Fruit fly (Drosophila melanogaster) whole organism, embryonic: ENCODE measurements around the gene PRL-1.
A peak's percentile ranks its signal among the peaks of the same experiment; 100 is the strongest.

Experiments
- Atf-2 ChIP-seq: fragments of 200-800 bp; sonication (Bioruptor generic); optimal IDR thresholded peaks from 2 replicates; lab custom pipeline; 2016; ENCODE audit warnings: missing biosample characterization, missing genetic modification characterization
- Atf6 ChIP-seq: fragments of 200-800 bp; sonication (Bioruptor generic); IDR thresholded peaks from 2 replicates; pipeline ENCODE4 v1.3.6; 2022; ENCODE audit warnings: missing biosample characterization, missing genetic modification characterization
- Bdp1 ChIP-seq: fragments of 200-800 bp; sonication (Bioruptor generic); optimal IDR thresholded peaks from 3 replicates; lab custom pipeline; 2016; ENCODE audit warnings: missing biosample characterization, missing genetic modification characterization
- CG10462 ChIP-seq: fragments of 200-800 bp; sonication (Bioruptor generic); optimal IDR thresholded peaks from 2 replicates; lab custom pipeline; 2016; ENCODE audit warnings: missing biosample characterization, missing genetic modification characterization
- CG10959 ChIP-seq: fragments of 200-800 bp; sonication (Bioruptor generic); IDR thresholded peaks from 2 replicates; pipeline ENCODE4 v1.3.6; 2022; ENCODE audit warnings: missing biosample characterization, missing genetic modification characterization
- CG11398 ChIP-seq: fragments of 200-800 bp; sonication (Bioruptor generic); optimal IDR thresholded peaks from 2 replicates; lab custom pipeline; 2016; ENCODE audit warnings: missing biosample characterization, missing genetic modification characterization
- CG11504 ChIP-seq: fragments of 200-800 bp; sonication (Bioruptor generic); optimal IDR thresholded peaks from 3 replicates; lab custom pipeline; 2019; ENCODE audit warnings: missing biosample characterization, mild to moderate bottlenecking, missing genetic modification characterization, moderate library complexity
- CG12942 ChIP-seq: fragments of 200-800 bp; sonication (Bioruptor generic); optimal IDR thresholded peaks from 3 replicates; lab custom pipeline; 2016; ENCODE audit warnings: missing biosample characterization, missing genetic modification characterization
- CG14441 ChIP-seq: fragments of 200-800 bp; sonication (Bioruptor generic); IDR thresholded peaks from 2 replicates; pipeline ENCODE4 v1.3.6; 2022; ENCODE audit warnings: missing biosample characterization, missing genetic modification characterization
- CG14965 ChIP-seq: fragments of 200-800 bp; sonication (Bioruptor generic); optimal IDR thresholded peaks from 2 replicates; lab custom pipeline; 2016; ENCODE audit warnings: missing biosample characterization, missing genetic modification characterization, borderline replicate concordance
- CG15514 ChIP-seq: fragments of 200-800 bp; sonication (Bioruptor generic); optimal IDR thresholded peaks from 3 replicates; lab custom pipeline; 2017; ENCODE audit warnings: missing biosample characterization, missing genetic modification characterization, mild to moderate bottlenecking, moderate library complexity, missing genetic modification reagents
- CG1603 ChIP-seq: fragments of 200-800 bp; sonication (Bioruptor generic); optimal IDR thresholded peaks from 2 replicates; lab custom pipeline; 2019; ENCODE audit warnings: missing biosample characterization, mild to moderate bottlenecking, missing genetic modification characterization, moderate library complexity
- CG16863 ChIP-seq: fragments of 200-800 bp; sonication (Bioruptor generic); optimal IDR thresholded peaks from 3 replicates; lab custom pipeline; 2016; ENCODE audit warnings: missing biosample characterization, missing genetic modification characterization
- CG17612 ChIP-seq: fragments of 200-800 bp; sonication (Bioruptor generic); IDR thresholded peaks from 2 replicates; pipeline ENCODE4 v1.3.6; 2022; ENCODE audit warnings: missing biosample characterization, missing genetic modification characterization
- CG17829 ChIP-seq: fragments of 200-800 bp; optimal IDR thresholded peaks from 2 replicates; lab custom pipeline; 2019; ENCODE audit warnings: missing biosample characterization, mild to moderate bottlenecking, missing genetic modification characterization, moderate library complexity
- CG18619 ChIP-seq: fragments of 200-800 bp; sonication (Bioruptor generic); optimal IDR thresholded peaks from 3 replicates; lab custom pipeline; 2017; ENCODE audit warnings: missing biosample characterization, mild to moderate bottlenecking, missing genetic modification characterization
- CG2678 ChIP-seq: fragments of 200-800 bp; sonication (Bioruptor generic); optimal IDR thresholded peaks from 3 replicates; lab custom pipeline; 2019; ENCODE audit warnings: missing biosample characterization, mild to moderate bottlenecking, missing genetic modification characterization, moderate library complexity
- CG31224 ChIP-seq: fragments of 200-800 bp; sonication (Bioruptor generic); IDR thresholded peaks from 2 replicates; pipeline ENCODE4 v1.3.6; 2022; ENCODE audit warnings: missing biosample characterization, missing genetic modification characterization
- CG31365 ChIP-seq: fragments of 200-800 bp; sonication (Bioruptor generic); optimal IDR thresholded peaks from 2 replicates; lab custom pipeline; 2018; ENCODE audit warnings: missing biosample characterization, mild to moderate bottlenecking, missing genetic modification characterization
- CG34376 ChIP-seq: fragments of 200-800 bp; sonication (Bioruptor generic); optimal IDR thresholded peaks from 2 replicates; lab custom pipeline; 2018; ENCODE audit warnings: missing biosample characterization, mild to moderate bottlenecking, missing genetic modification characterization
- CG4617 ChIP-seq: fragments of 200-800 bp; sonication (Bioruptor generic); optimal IDR thresholded peaks from 3 replicates; lab custom pipeline; 2016; ENCODE audit warnings: missing biosample characterization, missing genetic modification characterization, borderline replicate concordance
- CG4730 ChIP-seq: fragments of 200-800 bp; sonication (Bioruptor generic); IDR thresholded peaks from 2 replicates; pipeline ENCODE4 v1.3.6; 2022; ENCODE audit warnings: missing biosample characterization, missing genetic modification characterization
- CG5180 ChIP-seq: fragments of 200-800 bp; sonication (Bioruptor generic); optimal IDR thresholded peaks from 3 replicates; lab custom pipeline; 2017; ENCODE audit warnings: missing biosample characterization, missing genetic modification characterization, mild to moderate bottlenecking, moderate library complexity, missing genetic modification reagents
- Dfd ChIP-seq, 2 experiments: fragments of >200 bp; optimal IDR thresholded peaks; 2 replicates each; lab custom pipeline; 2017; ENCODE audit warnings: missing biosample characterization in 2 of 2, missing genetic modification characterization in 2 of 2
- Dip2 ChIP-seq: fragments of 200-800 bp; sonication (Bioruptor generic); IDR thresholded peaks from 2 replicates; pipeline ENCODE4 v1.3.6; 2022; ENCODE audit warnings: missing biosample characterization, missing genetic modification characterization
- Hmx ChIP-seq: fragments of 200-800 bp; sonication (Bioruptor generic); optimal IDR thresholded peaks from 2 replicates; lab custom pipeline; 2016; ENCODE audit warnings: missing biosample characterization, missing genetic modification characterization
- Lhr ChIP-seq: fragments of 200-800 bp; sonication (Bioruptor generic); optimal IDR thresholded peaks from 3 replicates; lab custom pipeline; 2017; ENCODE audit warnings: mild to moderate bottlenecking, missing biosample characterization, missing genetic modification reagents, missing genetic modification characterization
- Lpt ChIP-seq: fragments of >200 bp; optimal IDR thresholded peaks from 2 replicates; lab custom pipeline; 2018; ENCODE audit warnings: missing biosample characterization, missing genetic modification characterization
- MTF-1 ChIP-seq: fragments of 200-800 bp; sonication (Bioruptor generic); optimal IDR thresholded peaks from 2 replicates; lab custom pipeline; 2018; ENCODE audit warnings: missing biosample characterization, mild to moderate bottlenecking, missing genetic modification characterization, borderline replicate concordance
- Mrtf ChIP-seq: fragments of 200-800 bp; sonication (Bioruptor generic); IDR thresholded peaks from 3 replicates; pipeline ENCODE4 v1.3.6; 2022; ENCODE audit warnings: missing biosample characterization, missing genetic modification characterization
- Neu2 ChIP-seq: fragments of 200-800 bp; sonication (Bioruptor generic); optimal IDR thresholded peaks from 3 replicates; lab custom pipeline; 2016; ENCODE audit warnings: missing biosample characterization, missing genetic modification characterization, borderline replicate concordance
- Scr ChIP-seq: fragments of 200-800 bp; sonication (Bioruptor generic); IDR thresholded peaks from 2 replicates; pipeline ENCODE4 v1.3.6; 2022; ENCODE audit warnings: missing biosample characterization, missing genetic modification characterization; ENCODE audit not compliant: partially characterized antibody
- al ChIP-seq: fragments of 200-800 bp; sonication (Bioruptor generic); IDR thresholded peaks from 2 replicates; pipeline ENCODE4 v1.3.6; 2022; ENCODE audit warnings: missing biosample characterization, missing genetic modification characterization
- amos ChIP-seq: fragments of 200-800 bp; sonication (Bioruptor generic); IDR thresholded peaks from 2 replicates; pipeline ENCODE4 v1.3.6; 2022; ENCODE audit warnings: missing biosample characterization, missing genetic modification characterization; ENCODE audit not compliant: partially characterized antibody
- bab2 ChIP-seq: fragments of 200-800 bp; sonication (Bioruptor generic); optimal IDR thresholded peaks from 2 replicates; lab custom pipeline; 2016; ENCODE audit warnings: missing biosample characterization, missing genetic modification characterization
- bigmax ChIP-seq: fragments of 200-800 bp; sonication (Bioruptor generic); optimal IDR thresholded peaks from 2 replicates; lab custom pipeline; 2018; ENCODE audit warnings: missing biosample characterization, mild to moderate bottlenecking, missing genetic modification characterization
- crp ChIP-seq, 2 experiments: fragments of 200-800 bp; sonication (Bioruptor generic); optimal IDR thresholded peaks; 2 replicates in 1 of 2; 3 replicates in 1 of 2; lab custom pipeline; 2017; ENCODE audit warnings: missing biosample characterization in 2 of 2, missing genetic modification characterization in 2 of 2, mild to moderate bottlenecking in 1 of 2, moderate library complexity in 1 of 2
- dm ChIP-seq: fragments of 200-800 bp; sonication (Bioruptor generic); optimal IDR thresholded peaks from 3 replicates; lab custom pipeline; 2016; ENCODE audit warnings: missing biosample characterization, missing genetic modification characterization
- dpn ChIP-seq, 2 experiments: fragments of 200-800 bp; sonication (Bioruptor generic); optimal IDR thresholded peaks; 3 replicates each; lab custom pipeline; 2016; ENCODE audit warnings: missing biosample characterization in 2 of 2, missing genetic modification characterization in 2 of 2
- gsb-n ChIP-seq: fragments of 200-800 bp; sonication (Bioruptor generic); optimal IDR thresholded peaks from 3 replicates; lab custom pipeline; 2018; ENCODE audit warnings: missing biosample characterization, mild to moderate bottlenecking, missing genetic modification characterization
- hkb ChIP-seq, 2 experiments: fragments of 200-800 bp in 1 of 2; fragments of >200 bp in 1 of 2; sonication (Bioruptor generic) in 1 of 2; IDR thresholded peaks in 1 of 2; optimal IDR thresholded peaks in 1 of 2; 2 replicates each; pipeline versions ENCODE4 v1.3.6 to Lab custom; 2017 to 2022; ENCODE audit warnings: missing biosample characterization in 1 of 2, missing genetic modification characterization in 1 of 2
- mld ChIP-seq: fragments of 200-800 bp; sonication (Bioruptor generic); IDR thresholded peaks from 3 replicates; pipeline ENCODE4 v1.3.6; 2022; ENCODE audit warnings: missing biosample characterization, missing genetic modification characterization; ENCODE audit not compliant: partially characterized antibody
- nerfin-1 ChIP-seq: fragments of 200-800 bp; sonication (Bioruptor generic); optimal IDR thresholded peaks from 3 replicates; lab custom pipeline; 2019; ENCODE audit warnings: missing biosample characterization, mild to moderate bottlenecking, missing genetic modification characterization, moderate library complexity
- nom ChIP-seq: fragments of 200-800 bp; sonication (Bioruptor generic); optimal IDR thresholded peaks from 2 replicates; lab custom pipeline; 2017; ENCODE audit warnings: missing biosample characterization, missing genetic modification characterization, mild to moderate bottlenecking, moderate library complexity, missing genetic modification reagents
- pita ChIP-seq: fragments of 200-800 bp; sonication (Bioruptor generic); optimal IDR thresholded peaks from 2 replicates; lab custom pipeline; 2017; ENCODE audit warnings: missing biosample characterization, mild to moderate bottlenecking, missing genetic modification characterization
- pros ChIP-seq: fragments of 200-800 bp; sonication (Bioruptor generic); optimal IDR thresholded peaks from 3 replicates; lab custom pipeline; 2019; ENCODE audit warnings: missing biosample characterization, mild to moderate bottlenecking, missing genetic modification characterization, moderate library complexity
- rib ChIP-seq: fragments of 200-800 bp; sonication (Bioruptor generic); IDR thresholded peaks from 2 replicates; pipeline ENCODE4 v1.3.6; 2022; ENCODE audit warnings: missing biosample characterization, missing genetic modification characterization
- row ChIP-seq: fragments of 200-800 bp; sonication (Bioruptor generic); IDR thresholded peaks from 3 replicates; pipeline ENCODE4 v1.3.6; 2022; ENCODE audit warnings: missing biosample characterization, missing genetic modification characterization
- schlank ChIP-seq: fragments of 200-800 bp; sonication (Bioruptor generic); optimal IDR thresholded peaks from 2 replicates; lab custom pipeline; 2018; ENCODE audit warnings: missing biosample characterization, mild to moderate bottlenecking, missing genetic modification characterization
- tx ChIP-seq: fragments of 200-800 bp; sonication (Bioruptor generic); optimal IDR thresholded peaks from 2 replicates; lab custom pipeline; 2016; ENCODE audit warnings: missing biosample characterization, missing genetic modification characterization

Gene PRL-1

dm6 chr2L:16272730-16273129 is 15.3 kb upstream of the PRL-1 start (continued):
- TF ChIP-seq CG10462 (GFP tag; lab: Kevin White, UChicago) (no peak), CG11504 (tag; lab: Kevin White, UChicago) (peak; percentile 18), Neu2 (no peak), Lhr (GFP tag; lab: Kevin White, UChicago) (no peak), pita (GFP tag; lab: Kevin White, UChicago) (no peak), CG17612 (GFP tag; lab: Robert Waterston, UW) (no peak), CG1603 (tag; lab: Kevin White, UChicago) (peak; percentile 43), CG31365 (peak; percentile 30), amos (no peak), dpn (GFP tag; optimal IDR thresholded peaks at IDR 0.05; lab: Kevin White, UChicago) (no peak), CG2678 (tag; lab: Kevin White, UChicago) (peak; percentile 52), tx (GFP tag; lab: Kevin White, UChicago) (no peak), CG10959 (GFP tag; lab: Robert Waterston, UW) (no peak), Bdp1 (GFP tag; lab: Kevin White, UChicago) (no peak), bigmax (GFP tag; lab: Kevin White, UChicago) (no peak), CG4730 (GFP tag; lab: Robert Waterston, UW) (no peak), Atf-2 (GFP tag; lab: Kevin White, UChicago) (no peak), dm (GFP tag; lab: Kevin White, UChicago) (no peak), CG11398 (GFP tag; lab: Kevin White, UChicago) (no peak), CG4617 (GFP tag; lab: Kevin White, UChicago) (no peak), nom (GFP tag; lab: Kevin White, UChicago) (no peak), CG31224 (GFP tag; lab: Robert Waterston, UW) (no peak), CG15514 (GFP tag; lab: Kevin White, UChicago) (peak; percentile 67), Lpt (GFP tag; lab: Kevin White, UChicago) (no peak), CG14965 (no peak), Atf6 (GFP tag; lab: Robert Waterston, UW) (peak; percentile 39; the same call in 1 of the 2 replicates), hkb (optimal IDR thresholded peaks at IDR 0.05; lab: Kevin White, UChicago) (no peak), hkb (GFP tag; IDR thresholded peaks at IDR 0.05; lab: Robert Waterston, UW) (no peak), nerfin-1 (tag; lab: Kevin White, UChicago) (peak; percentile 2), CG5180 (GFP tag; lab: Kevin White, UChicago) (peak; percentile 37), CG18619 (peak; percentile 31), CG12942 (GFP tag; lab: Kevin White, UChicago) (no peak), CG34376 (GFP tag; lab: Kevin White, UChicago) (peak; percentile 71), gsb-n (tag; lab: Kevin White, UChicago) (no peak), crp (GFP tag; optimal IDR thresholded peaks at IDR 0.05; lab: Kevin White, UChicago) (peak in 1 of 2 experiments; percentile 78), bab2 (no peak), CG17829 (tag; lab: Kevin White, UChicago) (no peak), Dip2 (GFP tag; lab: Robert Waterston, UW) (no peak), row (no peak), MTF-1 (GFP tag; lab: Kevin White, UChicago) (peak; percentile 63), Dfd (GFP tag; optimal IDR thresholded peaks at IDR 0.05; lab: Kevin White, UChicago) (no peak), schlank (tag; lab: Kevin White, UChicago) (no peak), CG16863 (GFP tag; lab: Kevin White, UChicago) (no peak), Scr (GFP tag; lab: Robert Waterston, UW) (no peak), Hmx (GFP tag; lab: Kevin White, UChicago) (no peak), al (GFP tag; lab: Robert Waterston, UW) (no peak), CG14441 (GFP tag; lab: Robert Waterston, UW) (no peak), pros (GFP tag; lab: Kevin White, UChicago) (no peak), Mrtf (GFP tag; lab: Robert Waterston, UW) (no peak), rib (GFP tag; lab: Robert Waterston, UW) (no peak), mld (GFP tag; lab: Robert Waterston, UW) (no peak)
